Worm (Caenorhabditis elegans) whole organism, young adult: ENCODE measurements around the gene K08D10.13.

Experiments
- D2030.7 ChIP-seq: fragments of 200-800 bp; sonication (Bioruptor generic); IDR thresholded peaks from 2 replicates; pipeline ENCODE4 v1.3.6; 2022; ENCODE audit warnings: missing genetic modification reagents, missing genetic modification characterization, missing compliant biosample characterization
- F57C9.4 ChIP-seq: sonication (generic microtip); optimal IDR thresholded peaks from 2 replicates; lab custom pipeline; 2017; ENCODE audit warnings: mild to moderate bottlenecking, missing genetic modification characterization, missing compliant biosample characterization
- K11D2.4 ChIP-seq: fragments of 200-800 bp; sonication (Bioruptor generic); IDR thresholded peaks from 2 replicates; pipeline ENCODE4 v1.3.6; 2022; ENCODE audit warnings: missing genetic modification reagents, missing genetic modification characterization, missing compliant biosample characterization
- ZK185.1 ChIP-seq: sonication (generic microtip); optimal IDR thresholded peaks from 2 replicates; lab custom pipeline; 2016; ENCODE audit warnings: mild to moderate bottlenecking, missing genetic modification characterization, missing compliant biosample characterization; ENCODE audit not compliant: poor library complexity, severe bottlenecking
- egl-44 ChIP-seq: fragments of 200-800 bp; sonication (Bioruptor generic); IDR thresholded peaks from 2 replicates; pipeline ENCODE4 v1.3.6; 2022; ENCODE audit warnings: missing genetic modification reagents, missing genetic modification characterization, missing compliant biosample characterization
- lin-26 ChIP-seq: fragments of 200-800 bp; sonication (Bioruptor generic); IDR thresholded peaks from 2 replicates; pipeline ENCODE4 v1.3.6; 2022; ENCODE audit warnings: missing genetic modification reagents, missing genetic modification characterization, missing compliant biosample characterization
- snpc-1.1 ChIP-seq: sonication (generic microtip); optimal IDR thresholded peaks from 2 replicates; lab custom pipeline; 2017; ENCODE audit warnings: missing genetic modification characterization, mild to moderate bottlenecking, missing compliant biosample characterization, antibody characterized with exemption, moderate library complexity, missing genotype, missing genetic modification reagents; ENCODE audit not compliant: insufficient read depth
- snpc-4 ChIP-seq, 5 experiments: fragments of 150-350 bp in 1 of 5; sonication (generic microtip) in 4 of 5; optimal IDR thresholded peaks; 2 replicates each; lab custom pipeline; 2014 to 2018; ENCODE audit warnings: missing genetic modification characterization in 5 of 5, missing biosample characterization in 3 of 5, antibody characterized with exemption in 2 of 5, mild to moderate bottlenecking in 2 of 5, missing compliant biosample characterization in 2 of 5, missing genotype in 2 of 5, moderate library complexity in 2 of 5, missing genetic modification reagents in 1 of 5
- sptf-2 ChIP-seq: fragments of 200-800 bp; sonication (Bioruptor generic); optimal IDR thresholded peaks from 2 replicates; lab custom pipeline; 2018; ENCODE audit warnings: mild to moderate bottlenecking, missing genetic modification characterization, missing compliant biosample characterization
- unc-62 ChIP-seq: fragments of 150-350 bp; optimal IDR thresholded peaks from 2 replicates; lab custom pipeline; 2014; ENCODE audit warnings: missing biosample characterization, missing genetic modification reagents, missing genetic modification characterization

DNA sequence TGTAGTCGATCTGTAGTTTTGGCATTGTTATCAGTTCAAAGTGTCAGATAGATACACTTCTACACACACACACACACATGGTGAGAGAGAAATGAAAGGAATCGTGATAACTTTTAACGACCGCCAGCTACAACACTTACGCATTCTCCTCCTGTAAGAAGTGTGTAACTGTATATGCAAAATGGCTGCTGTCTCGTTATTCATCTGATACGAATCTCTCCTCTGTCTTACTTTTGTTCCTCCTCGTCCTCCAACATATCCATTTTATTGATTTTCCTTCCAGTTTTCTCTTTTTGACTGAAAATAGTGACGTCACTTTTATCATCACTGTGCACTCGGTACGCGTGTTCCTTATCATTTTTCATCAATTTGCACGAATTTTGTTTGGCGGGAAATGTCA, 41.4 kb upstream of the K08D10.13 start:
- no peak for TF ChIP-seq D2030.7
- TF ChIP-seq sptf-2 (GFP tag; lab: Kevin White, UChicago), result no peak
- no peak for TF ChIP-seq K11D2.4 (GFP tag; lab: Robert Waterston, UW)
- no peak for TF ChIP-seq ZK185.1 (tag; lab: Kevin White, UChicago)
- TF ChIP-seq unc-62 (GFP tag; lab: Kevin White, UChicago), result no peak
- no peak for TF ChIP-seq lin-26 (GFP tag; lab: Robert Waterston, UW)
- no peak for TF ChIP-seq F57C9.4 (tag; lab: Kevin White, UChicago)
- no peak for TF ChIP-seq snpc-4 (GFP tag; optimal IDR thresholded peaks at IDR 0.05; lab: Kevin White, UChicago)
- no peak for TF ChIP-seq snpc-4 (tag; optimal IDR thresholded peaks at IDR 0.05; lab: Kevin White, UChicago)
- TF ChIP-seq egl-44 (GFP tag; lab: Robert Waterston, UW), result no peak
- TF ChIP-seq snpc-1.1 (tag; lab: Kevin White, UChicago), result no peak
